Fruit fly (Drosophila melanogaster) whole organism, embryonic: ENCODE data around the gene CG17472.
A peak's percentile ranks its signal among the peaks of the same experiment; 100 is the strongest.

Source experiments
- CG11456 ChIP-seq: fragments of 200-800 bp; sonication (Bioruptor generic); IDR thresholded peaks from 3 replicates; pipeline ENCODE4 v1.3.6; 2022; ENCODE audit warnings: missing biosample characterization, missing genetic modification characterization
- CG11695 ChIP-seq: fragments of 200-800 bp; sonication (Bioruptor generic); IDR thresholded peaks from 3 replicates; pipeline ENCODE4 v1.3.6; 2022; ENCODE audit warnings: missing biosample characterization, missing genetic modification characterization
- CG12299 ChIP-seq: fragments of 200-800 bp; sonication (Bioruptor generic); optimal IDR thresholded peaks from 2 replicates; lab custom pipeline; 2018; ENCODE audit warnings: missing biosample characterization, mild to moderate bottlenecking, missing genetic modification characterization
- CG14050 ChIP-seq: fragments of 200-800 bp; sonication (Bioruptor generic); IDR thresholded peaks from 3 replicates; pipeline ENCODE4 v1.3.6; 2022; ENCODE audit warnings: missing biosample characterization, missing genetic modification characterization
- CG17186 ChIP-seq: fragments of 200-800 bp; sonication (Bioruptor generic); optimal IDR thresholded peaks from 3 replicates; lab custom pipeline; 2017; ENCODE audit warnings: missing biosample characterization, missing genetic modification reagents, missing genetic modification characterization
- CG17328 ChIP-seq: fragments of 200-800 bp; sonication (Bioruptor generic); IDR thresholded peaks from 2 replicates; pipeline ENCODE4 v1.3.6; 2022; ENCODE audit warnings: missing biosample characterization, missing genetic modification characterization
- CG17829 ChIP-seq: fragments of 200-800 bp; optimal IDR thresholded peaks from 2 replicates; lab custom pipeline; 2019; ENCODE audit warnings: missing biosample characterization, mild to moderate bottlenecking, missing genetic modification characterization, moderate library complexity
- CG18476 ChIP-seq: fragments of 200-800 bp; sonication (Bioruptor generic); optimal IDR thresholded peaks from 2 replicates; lab custom pipeline; 2016; ENCODE audit warnings: missing biosample characterization, mild to moderate bottlenecking, missing genetic modification characterization
- CG30403 ChIP-seq: fragments of 200-800 bp; sonication (Bioruptor generic); optimal IDR thresholded peaks from 3 replicates; lab custom pipeline; 2016; ENCODE audit warnings: missing biosample characterization, missing genetic modification characterization
- CG31365 ChIP-seq: fragments of 200-800 bp; sonication (Bioruptor generic); optimal IDR thresholded peaks from 2 replicates; lab custom pipeline; 2018; ENCODE audit warnings: missing biosample characterization, mild to moderate bottlenecking, missing genetic modification characterization
- CG3407 ChIP-seq: fragments of 200-800 bp; sonication (Bioruptor generic); optimal IDR thresholded peaks from 2 replicates; lab custom pipeline; 2018; ENCODE audit warnings: missing biosample characterization, mild to moderate bottlenecking, missing genetic modification characterization
- CG34422 ChIP-seq: fragments of 200-800 bp; sonication (Bioruptor generic); IDR thresholded peaks from 3 replicates; pipeline ENCODE4 v1.3.6; 2022; ENCODE audit warnings: missing biosample characterization, missing genetic modification characterization
- CG3847 ChIP-seq: fragments of 200-800 bp; sonication (Bioruptor generic); IDR thresholded peaks from 2 replicates; pipeline ENCODE4 v1.3.6; 2022; ENCODE audit warnings: missing biosample characterization, missing genetic modification characterization
- CG6272 ChIP-seq: fragments of 200-800 bp; sonication (Bioruptor generic); IDR thresholded peaks from 2 replicates; pipeline ENCODE4 v1.3.6; 2022; ENCODE audit warnings: missing biosample characterization, missing genetic modification characterization
- CG6654 ChIP-seq: fragments of 200-800 bp; sonication (Bioruptor generic); optimal IDR thresholded peaks from 2 replicates; lab custom pipeline; 2017; ENCODE audit warnings: missing biosample characterization, mild to moderate bottlenecking, missing genetic modification characterization
- CG6683 ChIP-seq: fragments of 200-800 bp; sonication (Bioruptor generic); optimal IDR thresholded peaks from 2 replicates; lab custom pipeline; 2017; ENCODE audit warnings: missing biosample characterization, mild to moderate bottlenecking, missing genetic modification characterization, missing genetic modification reagents
- CG6813 ChIP-seq: fragments of 200-800 bp; sonication (Bioruptor generic); optimal IDR thresholded peaks from 2 replicates; lab custom pipeline; 2017; ENCODE audit warnings: missing biosample characterization, missing genetic modification characterization, mild to moderate bottlenecking, moderate library complexity, missing genetic modification reagents
- CG7357 ChIP-seq: fragments of 200-800 bp; sonication (Bioruptor generic); IDR thresholded peaks from 3 replicates; pipeline ENCODE4 v1.3.6; 2022; ENCODE audit warnings: missing biosample characterization, missing genetic modification characterization
- CG8924 ChIP-seq: fragments of 200-800 bp; optimal IDR thresholded peaks from 3 replicates; lab custom pipeline; 2019; ENCODE audit warnings: missing biosample characterization, mild to moderate bottlenecking, missing genetic modification characterization, moderate library complexity
- CTCF ChIP-seq: fragments of 200-800 bp; sonication (Bioruptor generic); optimal IDR thresholded peaks from 2 replicates; lab custom pipeline; 2017; ENCODE audit warnings: missing biosample characterization, mild to moderate bottlenecking, missing genetic modification characterization, moderate library complexity
- CoRest ChIP-seq: fragments of 200-800 bp; sonication (Bioruptor generic); optimal IDR thresholded peaks from 3 replicates; lab custom pipeline; 2018; ENCODE audit warnings: missing biosample characterization, mild to moderate bottlenecking, missing genetic modification characterization, moderate library complexity
- Lim3 ChIP-seq: fragments of 200-800 bp; sonication (Bioruptor generic); IDR thresholded peaks from 2 replicates; pipeline ENCODE4 v1.3.6; 2022; ENCODE audit warnings: missing biosample characterization, missing genetic modification characterization
- MBD-R2 ChIP-seq: fragments of 200-800 bp; sonication (Bioruptor generic); IDR thresholded peaks from 2 replicates; pipeline ENCODE4 v1.3.6; 2022; ENCODE audit warnings: missing biosample characterization, missing genetic modification characterization
- Max ChIP-seq: fragments of 200-800 bp; sonication (Bioruptor generic); optimal IDR thresholded peaks from 2 replicates; lab custom pipeline; 2016; ENCODE audit warnings: missing biosample characterization, mild to moderate bottlenecking, missing genetic modification characterization
- Med ChIP-seq: fragments of 200-800 bp; sonication (Bioruptor generic); peaks from one replicate; lab custom pipeline; 2016; ENCODE audit warnings: missing biosample characterization, missing genetic modification characterization, mild to moderate bottlenecking, inconsistent platforms, moderate library complexity
- Nf-YC ChIP-seq: fragments of 200-800 bp; optimal IDR thresholded peaks from 3 replicates; lab custom pipeline; 2019; ENCODE audit warnings: missing biosample characterization, mild to moderate bottlenecking, missing genetic modification characterization, moderate library complexity
- Scr ChIP-seq: fragments of 200-800 bp; sonication (Bioruptor generic); IDR thresholded peaks from 2 replicates; pipeline ENCODE4 v1.3.6; 2022; ENCODE audit warnings: missing biosample characterization, missing genetic modification characterization; ENCODE audit not compliant: partially characterized antibody
- Side ChIP-seq: fragments of 200-800 bp; sonication (Bioruptor generic); optimal IDR thresholded peaks from 2 replicates; lab custom pipeline; 2016; ENCODE audit warnings: missing biosample characterization, missing genetic modification characterization
- Sox102F ChIP-seq: fragments of 200-800 bp; sonication (Bioruptor generic); optimal IDR thresholded peaks from 2 replicates; lab custom pipeline; 2018; ENCODE audit warnings: missing biosample characterization, mild to moderate bottlenecking, missing genetic modification characterization, moderate library complexity
- Vsx1 ChIP-seq: fragments of 200-800 bp; sonication (Bioruptor generic); optimal IDR thresholded peaks from 2 replicates; lab custom pipeline; 2017; ENCODE audit warnings: missing biosample characterization, mild to moderate bottlenecking, missing genetic modification characterization, missing genetic modification reagents
- Xrp1 ChIP-seq: fragments of 200-800 bp; sonication (Bioruptor generic); IDR thresholded peaks from 2 replicates; pipeline ENCODE4 v1.3.6; 2022; ENCODE audit warnings: missing biosample characterization, missing genetic modification characterization
- abd-A ChIP-seq: fragments of 200-800 bp; sonication (Bioruptor generic); optimal IDR thresholded peaks from 3 replicates; lab custom pipeline; 2019; ENCODE audit warnings: missing biosample characterization, mild to moderate bottlenecking, missing genetic modification characterization, moderate library complexity
- al ChIP-seq: fragments of 200-800 bp; sonication (Bioruptor generic); IDR thresholded peaks from 2 replicates; pipeline ENCODE4 v1.3.6; 2022; ENCODE audit warnings: missing biosample characterization, missing genetic modification characterization
- bbx ChIP-seq: fragments of 200-800 bp; sonication (Bioruptor generic); IDR thresholded peaks from 2 replicates; pipeline ENCODE4 v1.3.6; 2022; ENCODE audit warnings: missing biosample characterization, missing genetic modification characterization; ENCODE audit not compliant: partially characterized antibody
- bigmax ChIP-seq: fragments of 200-800 bp; sonication (Bioruptor generic); optimal IDR thresholded peaks from 2 replicates; lab custom pipeline; 2018; ENCODE audit warnings: missing biosample characterization, mild to moderate bottlenecking, missing genetic modification characterization
- da ChIP-seq: fragments of 200-800 bp; sonication (Bioruptor generic); optimal IDR thresholded peaks from 2 replicates; lab custom pipeline; 2016; ENCODE audit warnings: missing biosample characterization, missing genetic modification characterization
- dmrt11E ChIP-seq: fragments of 200-800 bp; sonication (Bioruptor generic); optimal IDR thresholded peaks from 3 replicates; lab custom pipeline; 2018; ENCODE audit warnings: missing biosample characterization, mild to moderate bottlenecking, missing genetic modification characterization, moderate library complexity
- dysf ChIP-seq: fragments of 200-800 bp; sonication (Bioruptor generic); IDR thresholded peaks from 3 replicates; pipeline ENCODE4 v1.3.6; 2022; ENCODE audit warnings: missing biosample characterization, missing genetic modification characterization
- fd3F ChIP-seq: fragments of 200-800 bp; sonication (Bioruptor generic); optimal IDR thresholded peaks from 2 replicates; lab custom pipeline; 2018; ENCODE audit warnings: missing biosample characterization, mild to moderate bottlenecking, missing genetic modification characterization, moderate library complexity
- grau ChIP-seq: fragments of 200-800 bp; optimal IDR thresholded peaks from 3 replicates; lab custom pipeline; 2019; ENCODE audit warnings: missing biosample characterization, mild to moderate bottlenecking, missing genetic modification characterization, moderate library complexity
- gt ChIP-seq: fragments of 200-800 bp; sonication (Bioruptor generic); IDR thresholded peaks from 2 replicates; pipeline ENCODE4 v1.3.6; 2022; ENCODE audit warnings: missing biosample characterization, missing genetic modification characterization
- inv ChIP-seq: fragments of 200-800 bp; sonication (Bioruptor generic); IDR thresholded peaks from 2 replicates; pipeline ENCODE4 v1.3.6; 2022; ENCODE audit warnings: missing biosample characterization, missing genetic modification characterization; ENCODE audit not compliant: partially characterized antibody
- jing ChIP-seq: fragments of 200-800 bp; sonication (Bioruptor generic); optimal IDR thresholded peaks from 2 replicates; lab custom pipeline; 2018; ENCODE audit warnings: missing biosample characterization, mild to moderate bottlenecking, missing genetic modification characterization
- ken ChIP-seq: fragments of 200-800 bp; sonication (Bioruptor generic); IDR thresholded peaks from 3 replicates; pipeline ENCODE4 v1.3.6; 2022; ENCODE audit warnings: missing biosample characterization, missing genetic modification characterization
- oc ChIP-seq: fragments of 200-800 bp; sonication (Bioruptor generic); optimal IDR thresholded peaks from 2 replicates; lab custom pipeline; 2018; ENCODE audit warnings: missing biosample characterization, mild to moderate bottlenecking, missing genetic modification characterization, moderate library complexity
- sna ChIP-seq: fragments of 200-800 bp; sonication (Bioruptor generic); IDR thresholded peaks from 2 replicates; pipeline ENCODE4 v1.3.6; 2022; ENCODE audit warnings: missing biosample characterization, missing genetic modification characterization; ENCODE audit not compliant: partially characterized antibody
- ssp ChIP-seq: fragments of 200-800 bp; sonication (Bioruptor generic); IDR thresholded peaks from 2 replicates; pipeline ENCODE4 v1.3.6; 2022; ENCODE audit warnings: missing biosample characterization, missing genetic modification characterization
- sug ChIP-seq: fragments of 200-800 bp; optimal IDR thresholded peaks from 2 replicates; lab custom pipeline; 2019; ENCODE audit warnings: missing biosample characterization, mild to moderate bottlenecking, missing genetic modification characterization, moderate library complexity
- tap ChIP-seq: fragments of 200-800 bp; optimal IDR thresholded peaks from 3 replicates; lab custom pipeline; 2019; ENCODE audit warnings: missing biosample characterization, mild to moderate bottlenecking, missing genetic modification characterization, moderate library complexity
- ttk ChIP-seq: fragments of 200-800 bp; sonication (Bioruptor generic); IDR thresholded peaks from 2 replicates; pipeline ENCODE4 v2.1.2; 2022; ENCODE audit warnings: missing biosample characterization, missing genetic modification characterization
- usp ChIP-seq: fragments of >200 bp; optimal IDR thresholded peaks from 2 replicates; lab custom pipeline; 2017; ENCODE audit warnings: missing biosample characterization, missing genetic modification characterization
- zfh2 ChIP-seq: fragments of 200-800 bp; sonication (Bioruptor generic); optimal IDR thresholded peaks from 2 replicates; lab custom pipeline; 2016; ENCODE audit warnings: missing biosample characterization, missing genetic modification characterization

CG17472 gene

dm6 chr2L:20675875-20676274 lies 41.6 kb downstream of the CG17472 start, which contains the start of the genes CG31678 and IKKepsilon (continued):
- TF ChIP-seq inv (GFP tag; lab: Robert Waterston, UW) (peak; percentile 88), Scr (GFP tag; lab: Robert Waterston, UW) (peak; percentile 93), da (GFP tag; lab: Kevin White, UChicago) (no peak), ken (no peak), fd3F (peak; percentile 15), abd-A (tag; lab: Kevin White, UChicago) (no peak), Xrp1 (GFP tag; lab: Robert Waterston, UW) (peak; percentile 42; the same call in 1 of the 2 replicates), Vsx1 (GFP tag; lab: Kevin White, UChicago) (no peak), Side (no peak), sug (tag; lab: Kevin White, UChicago) (peak; percentile 30), Max (peak; percentile 61), ssp (peak; percentile 27; the same call in 1 of the 2 replicates), MBD-R2 (peak; percentile 93), CG30403 (GFP tag; lab: Kevin White, UChicago) (peak; percentile 51), usp (GFP tag; lab: Kevin White, UChicago) (no peak), dysf (GFP tag; lab: Robert Waterston, UW) (no peak), grau (tag; lab: Kevin White, UChicago) (peak; percentile 58), CG3847 (GFP tag; lab: Robert Waterston, UW) (peak; percentile 39; the same call in 1 of the 2 replicates), sna (GFP tag; lab: Robert Waterston, UW) (peak; percentile 90), CG17328 (0 out of 2 replicates have a peak, but pooled peaks have one; percentile 15), Med (peak; percentile 76), oc (no peak), CG14050 (GFP tag; lab: Robert Waterston, UW) (peak; percentile 28; the same call in 1 of the 3 replicates), CoRest (peak; percentile 53), CG8924 (tag; lab: Kevin White, UChicago) (peak; percentile 39), CG6683 (GFP tag; lab: Kevin White, UChicago) (no peak), CG11695 (GFP tag; lab: Robert Waterston, UW) (no peak), gt (GFP tag; lab: Robert Waterston, UW) (no peak), Lim3 (GFP tag; lab: Robert Waterston, UW) (no peak), ttk (no peak), CTCF (no peak), dmrt11E (peak; percentile 24), CG17186 (GFP tag; lab: Kevin White, UChicago) (peak; percentile 78), CG3407 (GFP tag; lab: Kevin White, UChicago) (no peak), CG6813 (GFP tag; lab: Kevin White, UChicago) (no peak), CG12299 (tag; lab: Kevin White, UChicago) (peak; percentile 21), jing (no peak), CG17829 (tag; lab: Kevin White, UChicago) (peak; percentile 63), CG34422 (GFP tag; lab: Robert Waterston, UW) (peak; percentile 64; the same call in 2 of the 3 replicates), CG7357 (GFP tag; lab: Robert Waterston, UW) (no peak), Nf-YC (no peak), CG6654 (no peak), bigmax (GFP tag; lab: Kevin White, UChicago) (no peak), CG18476 (no peak), zfh2 (GFP tag; lab: Kevin White, UChicago) (peak; percentile 37), tap (no peak), al (GFP tag; lab: Robert Waterston, UW) (0 out of 2 replicates have a peak, but pooled peaks have one; percentile 23), Sox102F (GFP tag; lab: Kevin White, UChicago) (peak; percentile 47), CG6272 (no peak), CG31365 (tag; lab: Kevin White, UChicago) (no peak), CG11456 (GFP tag; lab: Robert Waterston, UW) (no peak; the same call in 2 of the 3 replicates), bbx (GFP tag; lab: Robert Waterston, UW) (peak; percentile 87)
